Fruit fly (Drosophila melanogaster) S2 (cell line): ENCODE results near the gene CG14062.

ENCODE experiments used
- CG8478 ChIP-seq: fragments of >200 bp; optimal IDR thresholded peaks from 2 replicates; lab custom pipeline; 2018
- CTCF ChIP-seq, 2 experiments: fragments of >200 bp; optimal IDR thresholded peaks; 2 replicates each; lab custom pipeline; 2018

dm6 chr3R:28633746-28634145 lies 8.9 kb downstream of the CG14062 start:
- no peak for TF ChIP-seq CG8478 (lab: Kevin White, UChicago)
- TF ChIP-seq CTCF (optimal IDR thresholded peaks at IDR 0.05; lab: Kevin White, UChicago): no peak
